Fruit fly (Drosophila melanogaster): Measurements from ENCODE around the gene Nagk.

- TF ChIP-seq OdsH (GFP tag; optimal IDR thresholded peaks at IDR 0.05) = no peak
- TF ChIP-seq CG11294 (GFP tag; IDR thresholded peaks at IDR 0.05) = no peak
Measured at dm6 chr3R:15293005-15293877, 49.8 kb downstream of the Nagk start.
